Fruit fly (Drosophila melanogaster) whole organism, prepupa: ENCODE results near the gene TrpRS.

Experiments
- CG10669 ChIP-seq: fragments of 200-800 bp; sonication (Bioruptor generic); optimal IDR thresholded peaks from 3 replicates; lab custom pipeline; 2018; ENCODE audit warnings: missing biosample characterization, mild to moderate bottlenecking, missing genetic modification characterization, moderate library complexity
- CG11902 ChIP-seq: fragments of 200-800 bp; sonication (Bioruptor generic); optimal IDR thresholded peaks from 3 replicates; lab custom pipeline; 2016; ENCODE audit warnings: missing biosample characterization, missing genetic modification characterization
- CG3032 ChIP-seq: fragments of 200-800 bp; optimal IDR thresholded peaks from 2 replicates; lab custom pipeline; 2019; ENCODE audit warnings: missing biosample characterization, mild to moderate bottlenecking, missing genetic modification characterization, moderate library complexity
- CG31627 ChIP-seq: fragments of 200-800 bp; sonication (Bioruptor generic); optimal IDR thresholded peaks from 3 replicates; lab custom pipeline; 2016; ENCODE audit warnings: missing biosample characterization, missing genetic modification characterization
- CG3919 ChIP-seq: fragments of 200-800 bp; sonication (Bioruptor generic); optimal IDR thresholded peaks from 3 replicates; lab custom pipeline; 2016; ENCODE audit warnings: missing biosample characterization, missing genetic modification characterization
- CG8632 ChIP-seq: fragments of 200-800 bp; sonication (Bioruptor generic); optimal IDR thresholded peaks from 3 replicates; lab custom pipeline; 2016; ENCODE audit warnings: missing biosample characterization, missing genetic modification characterization
- Eip75B ChIP-seq: fragments of 200-800 bp; sonication (Bioruptor generic); optimal IDR thresholded peaks from 3 replicates; lab custom pipeline; 2016; ENCODE audit warnings: missing biosample characterization, missing genetic modification characterization
- Ets21C ChIP-seq: fragments of 200-800 bp; sonication (Bioruptor generic); optimal IDR thresholded peaks from 3 replicates; lab custom pipeline; 2016; ENCODE audit warnings: missing biosample characterization, missing genetic modification characterization
- Ets96B ChIP-seq: fragments of 200-800 bp; optimal IDR thresholded peaks from 2 replicates; lab custom pipeline; 2019; ENCODE audit warnings: missing biosample characterization, mild to moderate bottlenecking, missing genetic modification characterization, moderate library complexity
- Hr38 ChIP-seq: sonication (Bioruptor generic); optimal IDR thresholded peaks from 2 replicates; lab custom pipeline; 2016; ENCODE audit warnings: missing biosample characterization, missing genetic modification characterization
- Hr39 ChIP-seq: fragments of 200-800 bp; sonication (Bioruptor generic); optimal IDR thresholded peaks from 2 replicates; lab custom pipeline; 2016; ENCODE audit warnings: missing biosample characterization, missing genetic modification characterization
- Hr4 ChIP-seq: fragments of 200-800 bp; sonication (Bioruptor generic); optimal IDR thresholded peaks from 3 replicates; lab custom pipeline; 2016; ENCODE audit warnings: missing biosample characterization, missing genetic modification characterization
- Lpt ChIP-seq: fragments of 200-800 bp; sonication (Bioruptor generic); optimal IDR thresholded peaks from 3 replicates; lab custom pipeline; 2016; ENCODE audit warnings: missing biosample characterization, missing genetic modification characterization

dm6 chr3R:9251543-9251942, 15.2 kb downstream of the TrpRS start, which contains the start of gene St2:
- TF ChIP-seq Hr4 (GFP tag; lab: Kevin White, UChicago) (no peak), CG31627 (GFP tag; lab: Kevin White, UChicago) (no peak), Hr39 (GFP tag; lab: Kevin White, UChicago) (no peak), CG3032 (tag; lab: Kevin White, UChicago) (no peak), Ets96B (tag; lab: Kevin White, UChicago) (no peak), Ets21C (no peak), Lpt (GFP tag; lab: Kevin White, UChicago) (no peak), CG11902 (no peak), CG8632 (GFP tag; lab: Kevin White, UChicago) (no peak), CG10669 (no peak), Eip75B (GFP tag; lab: Kevin White, UChicago) (no peak), Hr38 (GFP tag; lab: Kevin White, UChicago) (no peak), CG3919 (GFP tag; lab: Kevin White, UChicago) (no peak)
